Worm (Caenorhabditis elegans) whole organism, L4/young adult: ENCODE measurements around the gene acr-9.

Experiments used
- W03F9.2 ChIP-seq: fragments of 150-350 bp; optimal IDR thresholded peaks from 2 replicates; lab custom pipeline; 2014; ENCODE audit warnings: missing biosample characterization, missing genetic modification characterization
- dao-5 ChIP-seq: sonication (generic microtip); optimal IDR thresholded peaks from 2 replicates; lab custom pipeline; 2016; ENCODE audit warnings: missing genotype, missing genetic modification characterization, moderate library complexity, missing compliant biosample characterization
- him-1 ChIP-seq: sonication (generic microtip); optimal IDR thresholded peaks from 2 replicates; lab custom pipeline; 2016; ENCODE audit warnings: missing genotype, missing genetic modification reagents, missing genetic modification characterization, missing compliant biosample characterization

ce11 chrX:13615181-13615580 is 31.5 kb downstream of the acr-9 start:
- TF ChIP-seq dao-5 (tag; lab: Kevin White, UChicago) (no peak), him-1 (no peak), W03F9.2 (tag; lab: Kevin White, UChicago) (no peak)
